Worm (Caenorhabditis elegans): ENCODE results near the gene pak-2.
A peak's percentile ranks its signal among the peaks of the same experiment; 100 is the strongest.

ce11 chrV:11074448-11074847 lies 35.2 kb upstream of the pak-2 start, which contains the start of gene act-3:
- peak; percentile 6 for TF ChIP-seq unc-62 (GFP tag; optimal IDR thresholded peaks at IDR 0.05)
- TF ChIP-seq snpc-4 (tag; optimal IDR thresholded peaks at IDR 0.05): no peak
- no peak for TF ChIP-seq elt-3 (tag; optimal IDR thresholded peaks at IDR 0.05)
- TF ChIP-seq ztf-11 (tag; optimal IDR thresholded peaks at IDR 0.05): no peak
- TF ChIP-seq sptf-1 (tag; optimal IDR thresholded peaks at IDR 0.05): no peak
- no peak for TF ChIP-seq nhr-237 (tag; optimal IDR thresholded peaks at IDR 0.05)
- no peak for TF ChIP-seq elt-1 (tag; optimal IDR thresholded peaks at IDR 0.05; ENCODE audit: borderline replicate concordance, insufficient read depth)
- TF ChIP-seq flh-1 (GFP tag; optimal IDR thresholded peaks at IDR 0.05): no peak
- no peak for TF ChIP-seq mep-1 (tag; optimal IDR thresholded peaks at IDR 0.05)
- TF ChIP-seq unc-120 (tag; optimal IDR thresholded peaks at IDR 0.05; ENCODE audit: poor library complexity, severe bottlenecking): peak; percentile 93
- TF ChIP-seq cnd-1 (tag; optimal IDR thresholded peaks at IDR 0.05): no peak

All from whole organism, mixed stage, embryonic.